Fruit fly (Drosophila melanogaster) whole organism, embryonic: ENCODE measurements around the gene Swip-1.

ENCODE experiments used
- Ada2b ChIP-seq: fragments of 200-800 bp; sonication (Bioruptor generic); IDR thresholded peaks from 2 replicates; pipeline ENCODE4 v1.3.6; 2022; ENCODE audit warnings: missing biosample characterization, missing genetic modification characterization
- B-H1 ChIP-seq: fragments of 200-800 bp; sonication (Bioruptor generic); IDR thresholded peaks from 3 replicates; pipeline ENCODE4 v1.3.6; 2022; ENCODE audit warnings: missing biosample characterization, missing genetic modification characterization
- BEAF-32 ChIP-seq: fragments of 200-800 bp; sonication (Bioruptor generic); optimal IDR thresholded peaks from 3 replicates; lab custom pipeline; 2017; ENCODE audit warnings: missing biosample characterization, missing genetic modification characterization, mild to moderate bottlenecking, moderate library complexity, missing genetic modification reagents
- Bgb ChIP-seq: fragments of 200-800 bp; sonication (Bioruptor generic); IDR thresholded peaks from 2 replicates; pipeline ENCODE4 v1.3.6; 2022; ENCODE audit warnings: missing biosample characterization, missing genetic modification characterization; ENCODE audit not compliant: partially characterized antibody
- CG10267 ChIP-seq: fragments of 200-800 bp; sonication (Bioruptor generic); optimal IDR thresholded peaks from 2 replicates; lab custom pipeline; 2018; ENCODE audit warnings: missing biosample characterization, mild to moderate bottlenecking, missing genetic modification characterization, moderate library complexity
- CG10321 ChIP-seq: fragments of 200-800 bp; sonication (Bioruptor generic); IDR thresholded peaks from 2 replicates; pipeline ENCODE4 v1.3.6; 2022; ENCODE audit warnings: missing biosample characterization, missing genetic modification characterization
- CG12236 ChIP-seq: fragments of 200-800 bp; sonication (Bioruptor generic); optimal IDR thresholded peaks from 2 replicates; lab custom pipeline; 2016; ENCODE audit warnings: missing biosample characterization, missing genetic modification characterization
- CG12659 ChIP-seq: fragments of 200-800 bp; sonication (Bioruptor generic); optimal IDR thresholded peaks from 3 replicates; lab custom pipeline; 2017; ENCODE audit warnings: mild to moderate bottlenecking, missing biosample characterization, missing genetic modification reagents, missing genetic modification characterization
- CG13287 ChIP-seq: fragments of 200-800 bp; sonication (Bioruptor generic); IDR thresholded peaks from 2 replicates; pipeline ENCODE4 v1.3.6; 2022; ENCODE audit warnings: missing biosample characterization, missing genetic modification characterization; ENCODE audit not compliant: partially characterized antibody
- CG14710 ChIP-seq: fragments of 200-800 bp; sonication (Bioruptor generic); optimal IDR thresholded peaks from 3 replicates; lab custom pipeline; 2019; ENCODE audit warnings: missing biosample characterization, mild to moderate bottlenecking, missing genetic modification characterization, moderate library complexity
- CG14860 ChIP-seq: fragments of 200-800 bp; sonication (Bioruptor generic); IDR thresholded peaks from 3 replicates; pipeline ENCODE4 v1.3.6; 2022; ENCODE audit warnings: missing biosample characterization, missing genetic modification characterization; ENCODE audit not compliant: partially characterized antibody
- CG15011 ChIP-seq: fragments of 200-800 bp; sonication (Bioruptor generic); optimal IDR thresholded peaks from 3 replicates; lab custom pipeline; 2018; ENCODE audit warnings: missing biosample characterization, mild to moderate bottlenecking, missing genetic modification characterization
- CG16813 ChIP-seq: fragments of 200-800 bp; sonication (Bioruptor generic); IDR thresholded peaks from 3 replicates; pipeline ENCODE4 v1.3.6; 2022; ENCODE audit warnings: missing biosample characterization, missing genetic modification characterization; ENCODE audit not compliant: partially characterized antibody
- CG17385 ChIP-seq: fragments of 200-800 bp; sonication (Bioruptor generic); optimal IDR thresholded peaks from 3 replicates; lab custom pipeline; 2018; ENCODE audit warnings: missing biosample characterization, mild to moderate bottlenecking, missing genetic modification characterization
- CG2129 ChIP-seq: fragments of 200-800 bp; sonication (Bioruptor generic); IDR thresholded peaks from 2 replicates; pipeline ENCODE4 v1.3.6; 2022; ENCODE audit warnings: missing biosample characterization, missing genetic modification characterization; ENCODE audit not compliant: partially characterized antibody
- CG30020 ChIP-seq: fragments of 200-800 bp; optimal IDR thresholded peaks from 2 replicates; lab custom pipeline; 2019; ENCODE audit warnings: missing biosample characterization, mild to moderate bottlenecking, missing genetic modification characterization, moderate library complexity
- CG34224 ChIP-seq: fragments of 200-800 bp; sonication (Bioruptor generic); IDR thresholded peaks from 3 replicates; pipeline ENCODE4 v1.3.6; 2022; ENCODE audit warnings: missing biosample characterization, missing genetic modification characterization; ENCODE audit not compliant: partially characterized antibody
- CG42726 ChIP-seq: fragments of 200-800 bp; sonication (Bioruptor generic); IDR thresholded peaks from 2 replicates; pipeline ENCODE4 v1.3.6; 2022; ENCODE audit warnings: missing biosample characterization, missing genetic modification characterization; ENCODE audit not compliant: partially characterized antibody
- CG6791 ChIP-seq: fragments of 200-800 bp; sonication (Bioruptor generic); IDR thresholded peaks from 3 replicates; pipeline ENCODE4 v1.3.6; 2022; ENCODE audit warnings: missing biosample characterization, missing genetic modification characterization; ENCODE audit not compliant: partially characterized antibody
- CG7745 ChIP-seq: fragments of 200-800 bp; sonication (Bioruptor generic); optimal IDR thresholded peaks from 2 replicates; lab custom pipeline; 2018; ENCODE audit warnings: missing biosample characterization, mild to moderate bottlenecking, missing genetic modification characterization, moderate library complexity
- CG8290 ChIP-seq, 3 experiments: fragments of 200-800 bp; sonication (Bioruptor generic); optimal IDR thresholded peaks; 2 replicates each; lab custom pipeline; 2016 to 2019; ENCODE audit warnings: missing biosample characterization in 3 of 3, missing genetic modification characterization in 3 of 3, mild to moderate bottlenecking in 2 of 3, moderate library complexity in 1 of 3
- Dll ChIP-seq: fragments of 200-800 bp; sonication (Bioruptor generic); IDR thresholded peaks from 4 replicates; pipeline ENCODE4 v1.3.6; 2022; ENCODE audit warnings: missing biosample characterization, missing genetic modification characterization; ENCODE audit not compliant: partially characterized antibody
- Doc3 ChIP-seq: fragments of 200-800 bp; sonication (Bioruptor generic); IDR thresholded peaks from 3 replicates; pipeline ENCODE4 v1.3.6; 2022; ENCODE audit warnings: missing biosample characterization, missing genetic modification characterization; ENCODE audit not compliant: partially characterized antibody
- HLH4C ChIP-seq: fragments of 200-800 bp; sonication (Bioruptor generic); IDR thresholded peaks from 3 replicates; pipeline ENCODE4 v1.3.6; 2022; ENCODE audit warnings: missing biosample characterization, missing genetic modification characterization; ENCODE audit not compliant: partially characterized antibody
- Hr78 ChIP-seq, 2 experiments: fragments of 200-800 bp in 1 of 2; fragments of >200 bp in 1 of 2; sonication (Bioruptor generic) in 1 of 2; optimal IDR thresholded peaks; 2 replicates each; lab custom pipeline; 2017 to 2019; ENCODE audit warnings: missing biosample characterization in 2 of 2, missing genetic modification characterization in 2 of 2, mild to moderate bottlenecking in 1 of 2, moderate library complexity in 1 of 2
- Med ChIP-seq: fragments of 200-800 bp; sonication (Bioruptor generic); peaks from one replicate; lab custom pipeline; 2016; ENCODE audit warnings: missing biosample characterization, missing genetic modification characterization, mild to moderate bottlenecking, inconsistent platforms, moderate library complexity
- Opbp ChIP-seq: fragments of 200-800 bp; sonication (Bioruptor generic); IDR thresholded peaks from 3 replicates; pipeline ENCODE4 v1.3.6; 2022; ENCODE audit warnings: missing biosample characterization, missing genetic modification characterization; ENCODE audit not compliant: partially characterized antibody
- Scr ChIP-seq: fragments of 200-800 bp; sonication (Bioruptor generic); IDR thresholded peaks from 2 replicates; pipeline ENCODE4 v1.3.6; 2022; ENCODE audit warnings: missing biosample characterization, missing genetic modification characterization; ENCODE audit not compliant: partially characterized antibody
- Sry-δ ChIP-seq: fragments of 200-800 bp; sonication (Bioruptor generic); optimal IDR thresholded peaks from 2 replicates; lab custom pipeline; 2016; ENCODE audit warnings: missing biosample characterization, missing genetic modification characterization
- bbx ChIP-seq: fragments of 200-800 bp; sonication (Bioruptor generic); IDR thresholded peaks from 2 replicates; pipeline ENCODE4 v1.3.6; 2022; ENCODE audit warnings: missing biosample characterization, missing genetic modification characterization; ENCODE audit not compliant: partially characterized antibody
- en ChIP-seq: fragments of 200-800 bp; sonication (Bioruptor generic); optimal IDR thresholded peaks from 2 replicates; lab custom pipeline; 2016; ENCODE audit warnings: missing biosample characterization, missing genetic modification characterization
- eve ChIP-seq, 2 experiments: fragments of >200 bp; optimal IDR thresholded peaks; 2 replicates each; lab custom pipeline; 2017; ENCODE audit warnings: missing biosample characterization in 2 of 2, missing genetic modification characterization in 2 of 2
- hb ChIP-seq: fragments of 200-800 bp; sonication (Bioruptor generic); IDR thresholded peaks from 3 replicates; pipeline ENCODE4 v1.3.6; 2022; ENCODE audit warnings: missing biosample characterization, missing genetic modification characterization; ENCODE audit not compliant: partially characterized antibody
- inv ChIP-seq: fragments of 200-800 bp; sonication (Bioruptor generic); IDR thresholded peaks from 2 replicates; pipeline ENCODE4 v1.3.6; 2022; ENCODE audit warnings: missing biosample characterization, missing genetic modification characterization; ENCODE audit not compliant: partially characterized antibody
- lmd ChIP-seq: fragments of 200-800 bp; sonication (Bioruptor generic); IDR thresholded peaks from 2 replicates; pipeline ENCODE4 v1.3.6; 2022; ENCODE audit warnings: missing biosample characterization, missing genetic modification characterization
- nerfin-2 ChIP-seq: fragments of 200-800 bp; sonication (Bioruptor generic); IDR thresholded peaks from 2 replicates; pipeline ENCODE4 v1.3.6; 2022; ENCODE audit warnings: missing biosample characterization, missing genetic modification characterization; ENCODE audit not compliant: partially characterized antibody
- pan ChIP-seq, 4 experiments: fragments of >200 bp in 3 of 4; fragments of 200-800 bp in 1 of 4; sonication (Bioruptor generic) in 1 of 4; optimal IDR thresholded peaks in 3 of 4; IDR thresholded peaks in 1 of 4; 2 replicates each; pipeline versions ENCODE4 v1.3.6 to Lab custom; 2017 to 2022; ENCODE audit warnings: missing biosample characterization in 2 of 4, missing genetic modification characterization in 2 of 4, mixed read lengths in 1 of 4
- ssp ChIP-seq: fragments of 200-800 bp; sonication (Bioruptor generic); IDR thresholded peaks from 2 replicates; pipeline ENCODE4 v1.3.6; 2022; ENCODE audit warnings: missing biosample characterization, missing genetic modification characterization
- stc ChIP-seq: fragments of 200-800 bp; sonication (Bioruptor generic); IDR thresholded peaks from 2 replicates; pipeline ENCODE4 v1.3.6; 2022; ENCODE audit warnings: missing biosample characterization, missing genetic modification characterization
- stwl ChIP-seq: fragments of 200-800 bp; sonication (Bioruptor generic); optimal IDR thresholded peaks from 3 replicates; lab custom pipeline; 2018; ENCODE audit warnings: missing biosample characterization, mild to moderate bottlenecking, missing genetic modification characterization, moderate library complexity
- tna ChIP-seq: fragments of 200-800 bp; sonication (Bioruptor generic); IDR thresholded peaks from 2 replicates; pipeline ENCODE4 v1.3.6; 2022; ENCODE audit warnings: missing biosample characterization, missing genetic modification characterization; ENCODE audit not compliant: partially characterized antibody
- trem ChIP-seq: fragments of 200-800 bp; optimal IDR thresholded peaks from 3 replicates; lab custom pipeline; 2019; ENCODE audit warnings: missing biosample characterization, mild to moderate bottlenecking, missing genetic modification characterization, moderate library complexity
- trh ChIP-seq: fragments of 200-800 bp; sonication (Bioruptor generic); optimal IDR thresholded peaks from 2 replicates; lab custom pipeline; 2016; ENCODE audit warnings: missing biosample characterization, missing genetic modification characterization
- unc-4 ChIP-seq: fragments of 200-800 bp; sonication (Bioruptor generic); IDR thresholded peaks from 2 replicates; pipeline ENCODE4 v1.3.6; 2022; ENCODE audit warnings: missing biosample characterization, missing genetic modification characterization; ENCODE audit not compliant: partially characterized antibody
- vnd ChIP-seq: fragments of 200-800 bp; sonication (Bioruptor generic); IDR thresholded peaks from 3 replicates; pipeline ENCODE4 v1.3.6; 2022; ENCODE audit warnings: missing biosample characterization, missing genetic modification characterization; ENCODE audit not compliant: partially characterized antibody
- zen2 ChIP-seq: fragments of 200-800 bp; sonication (Bioruptor generic); IDR thresholded peaks from 3 replicates; pipeline ENCODE4 v1.3.6; 2022; ENCODE audit warnings: missing biosample characterization, missing genetic modification characterization; ENCODE audit not compliant: partially characterized antibody

Swip-1 gene

DNA sequence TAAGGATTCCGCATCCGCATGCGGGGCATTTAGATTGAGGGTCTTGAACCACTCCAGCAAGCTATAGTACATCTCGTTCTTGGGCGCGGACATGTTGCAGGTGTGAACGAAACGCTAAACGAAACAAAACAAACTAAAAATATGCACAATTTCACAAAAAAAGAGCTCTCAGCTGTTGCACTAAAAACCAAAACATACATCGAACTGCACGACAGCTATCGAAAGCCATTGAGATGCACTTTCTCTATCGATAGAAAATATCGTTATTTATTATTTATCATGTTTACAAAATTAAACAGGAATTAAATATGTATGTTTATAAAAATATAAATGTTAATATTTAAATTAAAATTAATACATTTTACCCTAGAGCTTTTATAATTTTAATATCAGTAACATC is 46.2 kb upstream of the Swip-1 start, which contains the start of gene hook (continued):
- TF ChIP-seq unc-4 (GFP tag; lab: Robert Waterston, UW) (peak; percentile 72), hb (GFP tag; lab: Robert Waterston, UW) (peak; percentile 67; the same call in 2 of the 3 replicates), CG17385 (GFP tag; lab: Kevin White, UChicago) (peak; percentile 6), CG14860 (peak; percentile 63), en (GFP tag; lab: Kevin White, UChicago) (no peak), CG10321 (GFP tag; lab: Robert Waterston, UW) (no peak), CG2129 (peak; percentile 63), inv (GFP tag; lab: Robert Waterston, UW) (peak; percentile 67), Scr (GFP tag; lab: Robert Waterston, UW) (peak; percentile 81), stwl (peak; percentile 33), BEAF-32 (GFP tag; lab: Kevin White, UChicago) (peak; percentile 68), CG12236 (GFP tag; lab: Kevin White, UChicago) (no peak), stc (GFP tag; lab: Robert Waterston, UW) (no peak), nerfin-2 (no peak), CG42726 (GFP tag; lab: Robert Waterston, UW) (peak; percentile 55; the same call in 1 of the 2 replicates), CG15011 (GFP tag; lab: Kevin White, UChicago) (no peak), CG16813 (GFP tag; lab: Robert Waterston, UW) (peak; percentile 69), bbx (GFP tag; lab: Robert Waterston, UW) (peak; percentile 85), CG14710 (tag; lab: Kevin White, UChicago) (peak; percentile 15), Ada2b (no peak), Hr78 (GFP tag; optimal IDR thresholded peaks at IDR 0.05; lab: Kevin White, UChicago) (no peak), lmd (no peak), tna (0 out of 2 replicates have a peak, but pooled peaks have one; percentile 40), ssp (GFP tag; lab: Robert Waterston, UW) (no peak), Med (peak; percentile 40), CG13287 (peak; percentile 81), trem (peak; percentile 52), Dll (GFP tag; lab: Robert Waterston, UW) (peak; percentile 85), vnd (peak; percentile 64), Sry-δ (GFP tag; lab: Kevin White, UChicago) (peak; percentile 61), HLH4C (GFP tag; lab: Robert Waterston, UW) (peak; percentile 71), Bgb (GFP tag; lab: Robert Waterston, UW) (peak; percentile 76), CG34224 (peak; percentile 70), CG30020 (tag; lab: Kevin White, UChicago) (no peak), eve (GFP tag; optimal IDR thresholded peaks at IDR 0.05; lab: Kevin White, UChicago) (no peak), CG10267 (tag; lab: Kevin White, UChicago) (peak; percentile 22), Opbp (peak; percentile 73; the same call in 2 of the 3 replicates), pan (optimal IDR thresholded peaks at IDR 0.05; lab: Kevin White, UChicago) (no peak), pan (GFP tag; optimal IDR thresholded peaks at IDR 0.05 in 1 of 2, IDR thresholded peaks at IDR 0.05 in 1 of 2) (no peak), Doc3 (peak; percentile 84), CG8290 (GFP tag; optimal IDR thresholded peaks at IDR 0.05; lab: Kevin White, UChicago) (no peak), CG8290 (tag; optimal IDR thresholded peaks at IDR 0.05; lab: Kevin White, UChicago) (no peak), B-H1 (GFP tag; lab: Robert Waterston, UW) (no peak), CG12659 (peak; percentile 22), zen2 (peak; percentile 75), CG7745 (tag; lab: Kevin White, UChicago) (no peak), CG6791 (GFP tag; lab: Robert Waterston, UW) (peak; percentile 84), trh (GFP tag; lab: Kevin White, UChicago) (no peak)
